Fruit fly (Drosophila melanogaster) whole organism, embryonic: ENCODE data around the gene CG42728.

Source experiments
- ATbp ChIP-seq: fragments of 200-800 bp; sonication (Bioruptor generic); optimal IDR thresholded peaks from 2 replicates; lab custom pipeline; 2017; ENCODE audit warnings: missing biosample characterization, mild to moderate bottlenecking, missing genetic modification characterization, missing genetic modification reagents
- Awh ChIP-seq: fragments of 200-800 bp; sonication (Bioruptor generic); IDR thresholded peaks from 2 replicates; pipeline ENCODE4, ENCODE4 v1.3.6; 2022; ENCODE audit warnings: missing biosample characterization, missing genetic modification characterization
- CG10431 ChIP-seq: fragments of 200-800 bp; sonication (Bioruptor generic); optimal IDR thresholded peaks from 3 replicates; lab custom pipeline; 2018; ENCODE audit warnings: missing biosample characterization, mild to moderate bottlenecking, missing genetic modification characterization
- CG11695 ChIP-seq: fragments of 200-800 bp; sonication (Bioruptor generic); IDR thresholded peaks from 3 replicates; pipeline ENCODE4 v1.3.6; 2022; ENCODE audit warnings: missing biosample characterization, missing genetic modification characterization
- CG12104 ChIP-seq: fragments of 200-800 bp; sonication (Bioruptor generic); optimal IDR thresholded peaks from 3 replicates; lab custom pipeline; 2016; ENCODE audit warnings: missing biosample characterization, missing genetic modification characterization
- CG13424 ChIP-seq: fragments of 200-800 bp; sonication (Bioruptor generic); optimal IDR thresholded peaks from 2 replicates; lab custom pipeline; 2019; ENCODE audit warnings: missing biosample characterization, mild to moderate bottlenecking, missing genetic modification characterization, moderate library complexity
- CG15269 ChIP-seq: fragments of 200-800 bp; sonication (Bioruptor generic); optimal IDR thresholded peaks from 2 replicates; lab custom pipeline; 2018; ENCODE audit warnings: missing biosample characterization, mild to moderate bottlenecking, missing genetic modification characterization, moderate library complexity
- CG15601 ChIP-seq: fragments of 200-800 bp; sonication (Bioruptor generic); optimal IDR thresholded peaks from 3 replicates; lab custom pipeline; 2019; ENCODE audit warnings: missing biosample characterization, mild to moderate bottlenecking, missing genetic modification characterization, moderate library complexity
- CG18764 ChIP-seq: fragments of 200-800 bp; sonication (Bioruptor generic); optimal IDR thresholded peaks from 3 replicates; lab custom pipeline; 2016; ENCODE audit warnings: missing biosample characterization, missing genetic modification characterization
- CG2678 ChIP-seq: fragments of 200-800 bp; sonication (Bioruptor generic); optimal IDR thresholded peaks from 3 replicates; lab custom pipeline; 2019; ENCODE audit warnings: missing biosample characterization, mild to moderate bottlenecking, missing genetic modification characterization, moderate library complexity
- CG3163 ChIP-seq: fragments of 200-800 bp; sonication (Bioruptor generic); optimal IDR thresholded peaks from 3 replicates; lab custom pipeline; 2016; ENCODE audit warnings: missing biosample characterization, missing genetic modification characterization
- CG34422 ChIP-seq: fragments of 200-800 bp; sonication (Bioruptor generic); IDR thresholded peaks from 3 replicates; pipeline ENCODE4 v1.3.6; 2022; ENCODE audit warnings: missing biosample characterization, missing genetic modification characterization
- CG4707 ChIP-seq: fragments of 200-800 bp; sonication (Bioruptor generic); optimal IDR thresholded peaks from 2 replicates; lab custom pipeline; 2018; ENCODE audit warnings: missing biosample characterization, mild to moderate bottlenecking, missing genetic modification characterization, moderate library complexity
- CG6654 ChIP-seq: fragments of 200-800 bp; sonication (Bioruptor generic); optimal IDR thresholded peaks from 2 replicates; lab custom pipeline; 2017; ENCODE audit warnings: missing biosample characterization, mild to moderate bottlenecking, missing genetic modification characterization
- CG8089 ChIP-seq: fragments of 200-800 bp; sonication (Bioruptor generic); optimal IDR thresholded peaks from 3 replicates; lab custom pipeline; 2016; ENCODE audit warnings: missing biosample characterization, missing genetic modification characterization
- CG9215 ChIP-seq: fragments of 200-800 bp; sonication (Bioruptor generic); IDR thresholded peaks from 2 replicates; pipeline ENCODE4 v1.3.6; 2022; ENCODE audit warnings: missing biosample characterization, missing genetic modification characterization
- CG9932 ChIP-seq: fragments of 200-800 bp; sonication (Bioruptor generic); IDR thresholded peaks from 2 replicates; pipeline ENCODE4 v1.3.6; 2022; ENCODE audit warnings: missing biosample characterization, missing genetic modification characterization
- CTCF ChIP-seq: fragments of 200-800 bp; sonication (Bioruptor generic); optimal IDR thresholded peaks from 2 replicates; lab custom pipeline; 2017; ENCODE audit warnings: missing biosample characterization, mild to moderate bottlenecking, missing genetic modification characterization, moderate library complexity
- D19B ChIP-seq: fragments of 200-800 bp; sonication (Bioruptor generic); optimal IDR thresholded peaks from 2 replicates; lab custom pipeline; 2017; ENCODE audit warnings: missing biosample characterization, mild to moderate bottlenecking, missing genetic modification characterization
- Dbx ChIP-seq: fragments of 200-800 bp; sonication (Bioruptor generic); IDR thresholded peaks from 3 replicates; pipeline ENCODE4 v1.3.6; 2022; ENCODE audit warnings: missing biosample characterization, missing genetic modification characterization
- Dip3 ChIP-seq: fragments of 200-800 bp; sonication (Bioruptor generic); optimal IDR thresholded peaks from 3 replicates; lab custom pipeline; 2016; ENCODE audit warnings: missing biosample characterization, missing genetic modification characterization
- ERR ChIP-seq: fragments of 200-800 bp; sonication (Bioruptor generic); optimal IDR thresholded peaks from 2 replicates; lab custom pipeline; 2016; ENCODE audit warnings: missing biosample characterization, missing genetic modification characterization
- Ets65A ChIP-seq: fragments of 200-800 bp; sonication (Bioruptor generic); peaks from one replicate; lab custom pipeline; 2016; ENCODE audit warnings: missing biosample characterization, missing genetic modification characterization
- Hand ChIP-seq: fragments of 200-800 bp; sonication (Bioruptor generic); optimal IDR thresholded peaks from 2 replicates; lab custom pipeline; 2017; ENCODE audit warnings: mild to moderate bottlenecking, missing biosample characterization, missing genetic modification reagents, missing genetic modification characterization
- Oli ChIP-seq: fragments of 200-800 bp; sonication (Bioruptor generic); optimal IDR thresholded peaks from 2 replicates; lab custom pipeline; 2018; ENCODE audit warnings: missing biosample characterization, mild to moderate bottlenecking, missing genetic modification characterization, moderate library complexity
- Side ChIP-seq: fragments of 200-800 bp; sonication (Bioruptor generic); optimal IDR thresholded peaks from 2 replicates; lab custom pipeline; 2016; ENCODE audit warnings: missing biosample characterization, missing genetic modification characterization
- Trl ChIP-seq, 3 experiments: fragments of >200 bp in 2 of 3; fragments of 200-800 bp in 1 of 3; sonication (Bioruptor generic) in 1 of 3; optimal IDR thresholded peaks; 2 replicates in 1 of 3; 3 replicates in 2 of 3; lab custom pipeline; 2016 to 2017; ENCODE audit warnings: missing biosample characterization in 1 of 3, missing genetic modification characterization in 1 of 3
- Xbp1 ChIP-seq: fragments of 200-800 bp; sonication (Bioruptor generic); optimal IDR thresholded peaks from 3 replicates; lab custom pipeline; 2016; ENCODE audit warnings: missing biosample characterization, mild to moderate bottlenecking, missing genetic modification characterization
- ap ChIP-seq: fragments of 200-800 bp; sonication (Bioruptor generic); IDR thresholded peaks from 2 replicates; pipeline ENCODE4 v1.3.6; 2022; ENCODE audit warnings: missing biosample characterization, missing genetic modification characterization
- ara ChIP-seq: fragments of 200-800 bp; sonication (Bioruptor generic); IDR thresholded peaks from 2 replicates; pipeline ENCODE4 v1.3.6; 2022; ENCODE audit warnings: missing biosample characterization, missing genetic modification characterization
- cas ChIP-seq: fragments of 200-800 bp; sonication (Bioruptor generic); IDR thresholded peaks from 2 replicates; pipeline ENCODE4 v1.3.6; 2022; ENCODE audit warnings: missing biosample characterization, missing genetic modification characterization
- dimm ChIP-seq: fragments of 200-800 bp; sonication (Bioruptor generic); IDR thresholded peaks from 2 replicates; pipeline ENCODE4 v1.3.6; 2022; ENCODE audit warnings: missing biosample characterization, missing genetic modification characterization
- ems ChIP-seq: fragments of 200-800 bp; sonication (Bioruptor generic); optimal IDR thresholded peaks from 3 replicates; lab custom pipeline; 2016; ENCODE audit warnings: missing biosample characterization, missing genetic modification characterization
- en ChIP-seq: fragments of 200-800 bp; sonication (Bioruptor generic); optimal IDR thresholded peaks from 2 replicates; lab custom pipeline; 2016; ENCODE audit warnings: missing biosample characterization, missing genetic modification characterization
- eve ChIP-seq, 2 experiments: fragments of >200 bp; optimal IDR thresholded peaks; 2 replicates each; lab custom pipeline; 2017; ENCODE audit warnings: missing biosample characterization in 2 of 2, missing genetic modification characterization in 2 of 2
- exex ChIP-seq: fragments of 200-800 bp; sonication (Bioruptor generic); optimal IDR thresholded peaks from 4 replicates; lab custom pipeline; 2018; ENCODE audit warnings: missing biosample characterization, mild to moderate bottlenecking, missing genetic modification characterization, moderate library complexity
- fru ChIP-seq: fragments of >200 bp; optimal IDR thresholded peaks from 2 replicates; lab custom pipeline; 2017
- ind ChIP-seq: fragments of 200-800 bp; sonication (Bioruptor generic); optimal IDR thresholded peaks from 3 replicates; lab custom pipeline; 2016; ENCODE audit warnings: missing biosample characterization, missing genetic modification characterization
- ken ChIP-seq: fragments of 200-800 bp; sonication (Bioruptor generic); IDR thresholded peaks from 3 replicates; pipeline ENCODE4 v1.3.6; 2022; ENCODE audit warnings: missing biosample characterization, missing genetic modification characterization
- lab ChIP-seq: fragments of 200-800 bp; sonication (Bioruptor generic); optimal IDR thresholded peaks from 3 replicates; lab custom pipeline; 2017; ENCODE audit warnings: missing biosample characterization, missing genetic modification characterization, mild to moderate bottlenecking, moderate library complexity, missing genetic modification reagents
- nom ChIP-seq: fragments of 200-800 bp; sonication (Bioruptor generic); optimal IDR thresholded peaks from 2 replicates; lab custom pipeline; 2017; ENCODE audit warnings: missing biosample characterization, missing genetic modification characterization, mild to moderate bottlenecking, moderate library complexity, missing genetic modification reagents
- odd ChIP-seq: fragments of 200-800 bp; sonication (Bioruptor generic); optimal IDR thresholded peaks from 2 replicates; lab custom pipeline; 2017; ENCODE audit warnings: missing biosample characterization, mild to moderate bottlenecking, missing genetic modification characterization
- org-1 ChIP-seq: fragments of 200-800 bp; sonication (Bioruptor generic); optimal IDR thresholded peaks from 2 replicates; lab custom pipeline; 2017; ENCODE audit warnings: missing biosample characterization, missing genetic modification characterization
- prd ChIP-seq, 3 experiments: fragments of >200 bp in 2 of 3; fragments of 200-800 bp in 1 of 3; sonication (Bioruptor generic) in 1 of 3; optimal IDR thresholded peaks in 2 of 3; IDR thresholded peaks in 1 of 3; 2 replicates in 2 of 3; 3 replicates in 1 of 3; pipeline versions ENCODE4 v1.3.6 to Lab custom; 2017 to 2022; ENCODE audit warnings: missing biosample characterization in 1 of 3, missing genetic modification characterization in 1 of 3
- rib ChIP-seq: fragments of 200-800 bp; sonication (Bioruptor generic); IDR thresholded peaks from 2 replicates; pipeline ENCODE4 v1.3.6; 2022; ENCODE audit warnings: missing biosample characterization, missing genetic modification characterization
- sd ChIP-seq: fragments of 200-800 bp; sonication (Bioruptor generic); optimal IDR thresholded peaks from 3 replicates; lab custom pipeline; 2018; ENCODE audit warnings: missing biosample characterization, mild to moderate bottlenecking, missing genetic modification characterization, moderate library complexity
- sqz ChIP-seq: fragments of 200-800 bp; sonication (Bioruptor generic); optimal IDR thresholded peaks from 3 replicates; lab custom pipeline; 2018; ENCODE audit warnings: missing biosample characterization, mild to moderate bottlenecking, missing genetic modification characterization
- sug ChIP-seq: fragments of 200-800 bp; optimal IDR thresholded peaks from 2 replicates; lab custom pipeline; 2019; ENCODE audit warnings: missing biosample characterization, mild to moderate bottlenecking, missing genetic modification characterization, moderate library complexity
- tll ChIP-seq, 2 experiments: fragments of 200-800 bp in 1 of 2; fragments of >200 bp in 1 of 2; sonication (Bioruptor generic) in 1 of 2; optimal IDR thresholded peaks; 2 replicates each; lab custom pipeline; 2017 to 2019; ENCODE audit warnings: missing biosample characterization in 2 of 2, missing genetic modification characterization in 2 of 2, mild to moderate bottlenecking in 1 of 2, moderate library complexity in 1 of 2
- wdn ChIP-seq: fragments of 200-800 bp; sonication (Bioruptor generic); IDR thresholded peaks from 2 replicates; pipeline ENCODE4 v1.3.6; 2022; ENCODE audit warnings: missing biosample characterization, missing genetic modification characterization

CG42728 gene

DNA sequence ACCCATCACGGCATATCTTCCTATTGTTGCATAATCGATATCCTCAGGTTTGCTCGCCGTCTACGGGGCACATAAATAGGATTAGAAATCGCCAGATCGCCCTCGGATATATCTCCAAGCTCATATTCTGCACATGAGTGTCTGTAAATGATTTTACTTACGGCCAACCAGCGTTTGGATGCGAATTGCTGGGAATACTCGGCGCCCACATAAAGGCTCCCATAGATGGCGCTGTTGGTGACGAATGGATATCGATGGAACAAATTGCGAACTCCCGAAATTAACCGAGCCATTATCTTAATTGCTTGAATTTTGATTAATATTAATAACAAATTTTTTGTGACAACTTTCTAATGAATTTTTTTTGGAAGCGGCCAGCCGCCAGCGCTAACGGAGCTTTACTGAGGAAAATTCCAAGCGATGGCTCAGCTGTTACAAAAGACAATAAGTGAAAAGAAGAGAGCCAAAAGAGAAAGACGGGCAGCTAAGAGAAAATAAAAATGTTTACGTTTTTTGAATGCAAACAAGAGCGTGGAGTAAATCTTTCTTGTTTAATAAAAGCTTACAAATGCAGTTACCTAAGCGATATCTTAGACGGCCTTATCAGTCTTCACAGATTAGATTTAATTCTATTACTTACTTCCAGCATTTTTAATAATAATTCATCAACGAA is 33.3 kb downstream of the CG42728 start (continued):
- TF ChIP-seq ken (no peak), en (GFP tag; lab: Kevin White, UChicago) (no peak), wdn (GFP tag; lab: Robert Waterston, UW) (no peak), rib (no peak), ATbp (GFP tag; lab: Kevin White, UChicago) (peak; percentile 35), CG12104 (GFP tag; lab: Kevin White, UChicago) (no peak), CG4707 (GFP tag; lab: Kevin White, UChicago) (peak; percentile 1), ara (peak; percentile 47; the same call in 1 of the 2 replicates), sd (tag; lab: Kevin White, UChicago) (peak; percentile 49), CTCF (GFP tag; lab: Kevin White, UChicago) (peak; percentile 88), CG2678 (tag; lab: Kevin White, UChicago) (peak; percentile 20), CG10431 (GFP tag; lab: Kevin White, UChicago) (peak; percentile 11), Hand (GFP tag; lab: Kevin White, UChicago) (no peak), ind (GFP tag; lab: Kevin White, UChicago) (no peak), CG3163 (GFP tag; lab: Kevin White, UChicago) (peak; percentile 86), cas (GFP tag; lab: Robert Waterston, UW) (no peak), Xbp1 (GFP tag; lab: Kevin White, UChicago) (no peak), ems (no peak), CG15601 (tag; lab: Kevin White, UChicago) (peak; percentile 20), org-1 (GFP tag; lab: Kevin White, UChicago) (no peak), Dbx (GFP tag; lab: Robert Waterston, UW) (0 out of 3 replicates have a peak, but pooled peaks have one; percentile 35), ERR (no peak), exex (peak; percentile 21), Awh (no peak), Trl (optimal IDR thresholded peaks at IDR 0.05; lab: Kevin White, UChicago) (peak; percentile 56 to 65), Trl (GFP tag; optimal IDR thresholded peaks at IDR 0.05; lab: Kevin White, UChicago) (no peak), eve (GFP tag; optimal IDR thresholded peaks at IDR 0.05; lab: Kevin White, UChicago) (no peak), Side (no peak), Dip3 (GFP tag; lab: Kevin White, UChicago) (no peak), fru (lab: Kevin White, UChicago) (no peak), CG11695 (GFP tag; lab: Robert Waterston, UW) (no peak), sqz (GFP tag; lab: Kevin White, UChicago) (peak; percentile 38), CG18764 (no peak), tll (GFP tag; optimal IDR thresholded peaks at IDR 0.05; lab: Kevin White, UChicago) (no peak), dimm (GFP tag; lab: Robert Waterston, UW) (no peak), sug (tag; lab: Kevin White, UChicago) (peak; percentile 1), lab (GFP tag; lab: Kevin White, UChicago) (peak; percentile 25)

- TF ChIP-seq CG34422 (GFP tag; lab: Robert Waterston, UW): peak; percentile 60; the same call in 1 of the 3 replicates
- no peak for TF ChIP-seq nom (GFP tag; lab: Kevin White, UChicago)
- peak; percentile 35 for TF ChIP-seq lab (GFP tag; lab: Kevin White, UChicago)
- TF ChIP-seq prd (optimal IDR thresholded peaks at IDR 0.05; lab: Kevin White, UChicago): no peak
- TF ChIP-seq prd (GFP tag; IDR thresholded peaks at IDR 0.05; lab: Robert Waterston, UW): 0 out of 3 replicates have a peak, but pooled peaks have one; percentile 26
- TF ChIP-seq CG15269 (tag; lab: Kevin White, UChicago): peak; percentile 28
- peak; percentile 36 for TF ChIP-seq CG13424
- 0 out of 2 replicates have a peak, but pooled peaks have one; percentile 37 for TF ChIP-seq ap
- TF ChIP-seq CG6654 (GFP tag; lab: Kevin White, UChicago): peak; percentile 16
- TF ChIP-seq CG9215 (GFP tag; lab: Robert Waterston, UW): no peak
- TF ChIP-seq Oli (tag; lab: Kevin White, UChicago): peak; percentile 35
- peak; percentile 30 for TF ChIP-seq Ets65A (GFP tag; lab: Kevin White, UChicago)
- TF ChIP-seq D19B (GFP tag; lab: Kevin White, UChicago): peak; percentile 3
- no peak for TF ChIP-seq CG8089 (GFP tag; lab: Kevin White, UChicago)
- TF ChIP-seq odd (GFP tag; lab: Kevin White, UChicago): peak; percentile 5
- peak; percentile 37; the same call in 1 of the 2 replicates for TF ChIP-seq CG9932 (GFP tag; lab: Robert Waterston, UW)
Measured at dm6 chr3L:15493886-15494598, 34.0 kb downstream of the CG42728 start.
